Worm (Caenorhabditis elegans) whole organism, L2 larva: Measurements from ENCODE around the gene C18H7.7.

Experiments used
- C34F6.9 ChIP-seq: fragments of 150-350 bp; optimal IDR thresholded peaks from 2 replicates; lab custom pipeline; 2014; ENCODE audit warnings: missing biosample characterization, missing genetic modification characterization
- F13H6.1 ChIP-seq: sonication (generic microtip); optimal IDR thresholded peaks from 2 replicates; lab custom pipeline; 2016; ENCODE audit warnings: missing genetic modification characterization, missing compliant biosample characterization
- R02D3.7 ChIP-seq: fragments of 150-350 bp; optimal IDR thresholded peaks from 2 replicates; lab custom pipeline; 2014; ENCODE audit warnings: missing biosample characterization, missing genetic modification characterization
- Y55F3AM.14 ChIP-seq: fragments of 200-800 bp; sonication (Bioruptor generic); optimal IDR thresholded peaks from 2 replicates; lab custom pipeline; 2018; ENCODE audit warnings: mild to moderate bottlenecking, missing genetic modification characterization, missing compliant biosample characterization
- alr-1 ChIP-seq: fragments of 150-350 bp; optimal IDR thresholded peaks from 2 replicates; lab custom pipeline; 2014; ENCODE audit warnings: missing biosample characterization, missing genetic modification characterization
- ama-1 ChIP-seq: fragments of 150-350 bp; optimal IDR thresholded peaks from 2 replicates; lab custom pipeline; 2018; ENCODE audit warnings: inconsistent platforms
- ceh-16 ChIP-seq: fragments of 150-350 bp; optimal IDR thresholded peaks from 2 replicates; lab custom pipeline; 2014; ENCODE audit warnings: missing biosample characterization, missing genetic modification characterization
- crh-2 ChIP-seq: sonication (generic microtip); optimal IDR thresholded peaks from 2 replicates; lab custom pipeline; 2017; ENCODE audit warnings: missing biosample characterization, missing genetic modification characterization
- dmd-4 ChIP-seq: sonication (generic microtip); optimal IDR thresholded peaks from 2 replicates; lab custom pipeline; 2017; ENCODE audit warnings: missing biosample characterization, missing genetic modification characterization
- elt-1 ChIP-seq: fragments of 150-350 bp; optimal IDR thresholded peaks from 2 replicates; lab custom pipeline; 2014; ENCODE audit warnings: missing biosample characterization, missing genetic modification characterization
- elt-3 ChIP-seq: sonication (generic microtip); optimal IDR thresholded peaks from 2 replicates; lab custom pipeline; 2017; ENCODE audit warnings: missing biosample characterization, missing genetic modification characterization
- fos-1 ChIP-seq: fragments of 150-350 bp; optimal IDR thresholded peaks from 2 replicates; lab custom pipeline; 2014; ENCODE audit warnings: missing biosample characterization, missing genetic modification characterization
- lin-11 ChIP-seq: fragments of 150-350 bp; sonication (generic microtip); optimal IDR thresholded peaks from 2 replicates; lab custom pipeline; 2014; ENCODE audit warnings: missing biosample characterization, missing genetic modification characterization, inconsistent platforms, mixed read lengths
- lin-13 ChIP-seq: fragments of 150-350 bp; optimal IDR thresholded peaks from 2 replicates; lab custom pipeline; 2014; ENCODE audit warnings: missing biosample characterization, missing genetic modification reagents, missing genetic modification characterization
- lin-39 ChIP-seq: fragments of 150-350 bp; optimal IDR thresholded peaks from 2 replicates; lab custom pipeline; 2014; ENCODE audit warnings: missing biosample characterization, missing genetic modification reagents, missing genetic modification characterization
- lsy-2 ChIP-seq, 2 experiments: fragments of 150-350 bp in 1 of 2; sonication (generic microtip) in 1 of 2; optimal IDR thresholded peaks; 2 replicates each; lab custom pipeline; 2014 to 2017; ENCODE audit warnings: missing biosample characterization in 2 of 2, missing genetic modification characterization in 2 of 2
- mab-5 ChIP-seq: fragments of 150-350 bp; optimal IDR thresholded peaks from 2 replicates; lab custom pipeline; 2014; ENCODE audit warnings: missing biosample characterization, missing genetic modification characterization
- mdl-1 ChIP-seq, 2 experiments: fragments of 150-350 bp in 1 of 2; sonication (generic microtip) in 1 of 2; optimal IDR thresholded peaks; 2 replicates each; lab custom pipeline; 2017; ENCODE audit warnings: missing biosample characterization in 2 of 2, missing genetic modification characterization in 2 of 2
- nhr-10 ChIP-seq: sonication (generic microtip); optimal IDR thresholded peaks from 2 replicates; lab custom pipeline; 2017; ENCODE audit warnings: missing biosample characterization, missing genetic modification characterization
- nhr-12 ChIP-seq: fragments of 150-350 bp; optimal IDR thresholded peaks from 2 replicates; lab custom pipeline; 2014; ENCODE audit warnings: missing biosample characterization, missing genetic modification characterization
- nhr-129 ChIP-seq: fragments of 150-350 bp; optimal IDR thresholded peaks from 2 replicates; lab custom pipeline; 2014; ENCODE audit warnings: missing biosample characterization, missing genetic modification characterization
- nhr-23 ChIP-seq: fragments of 150-350 bp; optimal IDR thresholded peaks from 2 replicates; lab custom pipeline; 2014; ENCODE audit warnings: missing biosample characterization, missing genetic modification reagents, missing genetic modification characterization
- nhr-237 ChIP-seq: fragments of 150-350 bp; optimal IDR thresholded peaks from 2 replicates; lab custom pipeline; 2014; ENCODE audit warnings: missing biosample characterization, missing genetic modification characterization
- nhr-25 ChIP-seq: fragments of 150-350 bp; sonication (generic microtip); optimal IDR thresholded peaks from 3 replicates; lab custom pipeline; 2014; ENCODE audit warnings: missing biosample characterization, missing genetic modification characterization
- nhr-6 ChIP-seq: fragments of 150-350 bp; optimal IDR thresholded peaks from 2 replicates; lab custom pipeline; 2014; ENCODE audit warnings: missing biosample characterization, missing genetic modification characterization
- nhr-77 ChIP-seq: fragments of 150-350 bp; optimal IDR thresholded peaks from 2 replicates; lab custom pipeline; 2014; ENCODE audit warnings: missing biosample characterization, missing genetic modification characterization
- peb-1 ChIP-seq: fragments of 150-350 bp; optimal IDR thresholded peaks from 2 replicates; lab custom pipeline; 2014; ENCODE audit warnings: missing biosample characterization, missing genetic modification characterization
- sem-4 ChIP-seq: fragments of 150-350 bp; optimal IDR thresholded peaks from 2 replicates; lab custom pipeline; 2014; ENCODE audit warnings: missing biosample characterization, missing genetic modification reagents, missing genetic modification characterization
- skn-1 ChIP-seq: sonication (generic microtip); optimal IDR thresholded peaks from 2 replicates; lab custom pipeline; 2017; ENCODE audit warnings: missing biosample characterization, missing genetic modification characterization
- sma-3 ChIP-seq: sonication (generic microtip); optimal IDR thresholded peaks from 2 replicates; lab custom pipeline; 2016; ENCODE audit warnings: missing genetic modification reagents, missing genetic modification characterization, missing compliant biosample characterization
- snpc-4 ChIP-seq: fragments of 150-350 bp; optimal IDR thresholded peaks from 2 replicates; lab custom pipeline; 2014; ENCODE audit warnings: missing biosample characterization, missing genetic modification characterization
- unc-55 ChIP-seq: fragments of 150-350 bp; sonication (generic microtip); optimal IDR thresholded peaks from 3 replicates; lab custom pipeline; 2014; ENCODE audit warnings: missing biosample characterization, missing genetic modification reagents, missing genetic modification characterization
- zag-1 ChIP-seq: fragments of 150-350 bp; optimal IDR thresholded peaks from 2 replicates; lab custom pipeline; 2014; ENCODE audit warnings: missing biosample characterization, missing genetic modification characterization
- ztf-1 ChIP-seq: fragments of 200-800 bp; sonication (Bioruptor generic); conservative IDR thresholded peaks from 2 replicates; pipeline ENCODE4 v1.3.6; 2022; ENCODE audit warnings: missing genetic modification characterization, missing compliant biosample characterization

Gene C18H7.7

DNA sequence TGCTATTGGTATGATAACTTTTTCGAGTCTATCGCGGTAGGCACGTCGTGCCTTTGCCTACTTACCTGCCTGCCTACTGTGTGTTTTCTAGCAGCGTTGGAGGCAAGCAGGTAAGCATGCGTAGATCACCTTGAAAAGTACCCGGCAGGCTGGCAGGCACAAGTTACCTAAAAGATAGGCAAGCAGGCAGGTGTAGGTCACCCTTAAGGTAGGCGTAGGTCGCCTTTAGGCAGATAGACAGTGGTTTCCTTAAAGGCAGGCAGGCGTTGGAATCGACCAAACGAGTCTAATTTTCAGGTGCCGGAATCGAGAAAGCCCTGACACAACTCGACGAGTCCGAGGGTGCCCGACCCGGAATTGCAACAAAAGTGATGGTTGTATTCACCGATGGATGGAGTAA lies 23.6 kb upstream of the C18H7.7 start:
- TF ChIP-seq nhr-23 (tag; lab: Kevin White, UChicago): no peak
- no peak for TF ChIP-seq lsy-2 (tag; optimal IDR thresholded peaks at IDR 0.05; lab: Kevin White, UChicago)
- no peak for TF ChIP-seq zag-1 (tag; lab: Kevin White, UChicago)
- TF ChIP-seq, all 48 proteins: peak for 0

- no peak for TF ChIP-seq dmd-4 (tag; lab: Kevin White, UChicago)
- TF ChIP-seq nhr-77 (tag; lab: Kevin White, UChicago): no peak
- no peak for TF ChIP-seq lin-13
- no peak for TF ChIP-seq nhr-6 (tag; lab: Kevin White, UChicago)
- no peak for TF ChIP-seq ztf-1 (GFP tag; lab: Robert Waterston, UW)
- no peak for TF ChIP-seq Y55F3AM.14
- TF ChIP-seq nhr-25 (tag; lab: Kevin White, UChicago): no peak
- TF ChIP-seq peb-1 (tag; lab: Kevin White, UChicago): no peak
Observed at ce11 chrIV:615244-615643, 19.1 kb upstream of the C18H7.7 start, which contains the start of gene C18H7.1. Gene C18H7.1, plus strand, starts transcription at chrIV:615544.

DNA sequence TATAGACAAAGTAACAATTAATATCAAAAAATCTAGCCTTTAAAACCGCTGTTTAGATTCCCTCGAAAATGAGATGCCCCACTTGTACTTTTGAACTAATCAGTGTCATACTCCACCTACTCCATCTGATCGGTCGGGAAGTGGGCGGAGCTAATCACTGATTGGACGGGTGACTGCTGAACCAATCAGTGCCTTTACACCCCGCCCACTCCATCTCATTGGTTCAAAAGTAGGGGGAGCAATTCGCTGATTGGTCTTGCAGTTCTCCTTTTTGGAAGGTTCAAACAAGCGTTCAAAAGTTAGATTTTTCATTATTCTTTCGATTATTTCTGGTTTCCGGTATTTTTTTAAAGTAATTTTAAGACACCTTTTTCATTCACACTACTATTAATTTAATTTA lies 17.0 kb upstream of the C18H7.7 start:
- no peak for TF ChIP-seq nhr-25 (tag; lab: Kevin White, UChicago)
- no peak for TF ChIP-seq nhr-6 (tag; lab: Kevin White, UChicago)
- no peak for TF ChIP-seq ama-1
- TF ChIP-seq lsy-2 (tag; optimal IDR thresholded peaks at IDR 0.05; lab: Kevin White, UChicago): no peak

ce11 chrIV:607628-608027 lies 11.4 kb upstream of the C18H7.7 start:
- TF ChIP-seq R02D3.7 (tag; lab: Kevin White, UChicago): no peak
- TF ChIP-seq sma-3 (GFP tag; lab: Kevin White, UChicago): no peak
- no peak for TF ChIP-seq skn-1 (tag; lab: Kevin White, UChicago)
- no peak for TF ChIP-seq mab-5 (tag; lab: Kevin White, UChicago)
- TF ChIP-seq F13H6.1 (tag; lab: Kevin White, UChicago): peak; percentile 24
- peak; percentile 47 for TF ChIP-seq nhr-129 (tag; lab: Kevin White, UChicago)
- TF ChIP-seq, all 48 proteins: peak for 2

ce11 chrIV:606055-606454 lies 9.9 kb upstream of the C18H7.7 start, which contains the start of gene inx-18:
Gene inx-18, plus strand, starts transcription at chrIV:606355.
- TF ChIP-seq unc-55 (GFP tag; lab: Kevin White, UChicago) (no peak), peb-1 (tag; lab: Kevin White, UChicago) (no peak), skn-1 (tag; lab: Kevin White, UChicago) (no peak), Y55F3AM.14 (no peak), nhr-12 (no peak), sem-4 (tag; lab: Kevin White, UChicago) (no peak), elt-3 (tag; lab: Kevin White, UChicago) (no peak), snpc-4 (tag; lab: Kevin White, UChicago) (no peak), lin-39 (tag; lab: Kevin White, UChicago) (no peak), sma-3 (GFP tag; lab: Kevin White, UChicago) (no peak), fos-1 (tag; lab: Kevin White, UChicago) (no peak), elt-1 (tag; lab: Kevin White, UChicago) (no peak), mdl-1 (tag; optimal IDR thresholded peaks at IDR 0.05; lab: Kevin White, UChicago) (no peak), ztf-1 (GFP tag; lab: Robert Waterston, UW) (no peak), alr-1 (tag; lab: Kevin White, UChicago) (no peak), ceh-16 (tag; lab: Kevin White, UChicago) (no peak), nhr-10 (tag; lab: Kevin White, UChicago) (no peak), nhr-237 (no peak), C34F6.9 (tag; lab: Kevin White, UChicago) (no peak), F13H6.1 (tag; lab: Kevin White, UChicago) (no peak)

DNA sequence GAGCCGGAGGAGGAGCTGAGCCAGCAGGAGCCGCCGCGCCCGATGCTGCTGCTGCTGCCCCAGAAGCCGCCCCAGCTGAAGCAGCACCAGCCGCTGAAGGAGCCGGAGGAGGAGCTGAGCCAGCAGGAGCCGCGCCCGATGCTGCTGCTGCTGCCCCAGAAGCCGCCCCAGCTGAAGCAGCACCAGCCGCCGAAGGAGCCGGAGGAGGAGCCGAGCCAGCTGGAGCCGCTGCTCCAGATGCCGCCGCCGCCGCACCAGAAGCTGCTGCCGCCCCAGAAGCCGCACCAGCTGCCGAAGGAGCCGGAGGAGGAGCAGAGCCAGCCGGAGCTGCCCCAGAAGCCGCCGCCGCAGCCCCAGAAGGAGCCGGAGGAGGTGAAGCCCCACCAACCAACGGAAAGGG lies 9.2 kb upstream of the C18H7.7 start:
- no peak for TF ChIP-seq peb-1 (tag; lab: Kevin White, UChicago)
- TF ChIP-seq sem-4 (tag; lab: Kevin White, UChicago): no peak
- TF ChIP-seq nhr-6 (tag; lab: Kevin White, UChicago): no peak
- no peak for TF ChIP-seq ztf-1 (GFP tag; lab: Robert Waterston, UW)
- TF ChIP-seq sma-3 (GFP tag; lab: Kevin White, UChicago): no peak
- TF ChIP-seq crh-2 (tag; lab: Kevin White, UChicago): no peak
- no peak for TF ChIP-seq zag-1 (tag; lab: Kevin White, UChicago)
- no peak for TF ChIP-seq unc-55 (GFP tag; lab: Kevin White, UChicago)
- no peak for TF ChIP-seq ceh-16 (tag; lab: Kevin White, UChicago)
- TF ChIP-seq lin-11 (tag; lab: Kevin White, UChicago): no peak
- no peak for TF ChIP-seq nhr-77 (tag; lab: Kevin White, UChicago)
- TF ChIP-seq lin-39 (tag; lab: Kevin White, UChicago): no peak
- TF ChIP-seq elt-1 (tag; lab: Kevin White, UChicago): no peak
